Worm (Caenorhabditis elegans) whole organism, L4 larva: ENCODE data around the gene pqn-27.

ENCODE experiments used
- ama-1 ChIP-seq: fragments of 150-350 bp; optimal IDR thresholded peaks from 2 replicates; lab custom pipeline; 2014; ENCODE audit warnings: inconsistent platforms, mixed read lengths
- ces-1 ChIP-seq: fragments of 150-350 bp; sonication (generic microtip); optimal IDR thresholded peaks from 4 replicates; lab custom pipeline; 2014; ENCODE audit warnings: missing biosample characterization, missing genetic modification reagents, missing genetic modification characterization
- dve-1 ChIP-seq: sonication (generic microtip); optimal IDR thresholded peaks from 2 replicates; lab custom pipeline; 2017; ENCODE audit warnings: antibody characterized with exemption, mild to moderate bottlenecking, missing genetic modification characterization, missing compliant biosample characterization; ENCODE audit not compliant: insufficient read depth
- egl-27 ChIP-seq: sonication (generic microtip); optimal IDR thresholded peaks from 3 replicates; lab custom pipeline; 2017; ENCODE audit warnings: missing biosample characterization, missing genetic modification reagents, missing genetic modification characterization
- hlh-30 ChIP-seq: sonication (generic microtip); optimal IDR thresholded peaks from 2 replicates; lab custom pipeline; 2017; ENCODE audit warnings: antibody characterized with exemption, mild to moderate bottlenecking, missing genetic modification characterization, missing compliant biosample characterization; ENCODE audit not compliant: insufficient read depth
- nhr-237 ChIP-seq: sonication (generic microtip); optimal IDR thresholded peaks from 2 replicates; lab custom pipeline; 2017; ENCODE audit warnings: missing biosample characterization, missing genetic modification characterization
- nhr-25 ChIP-seq: sonication (generic microtip); optimal IDR thresholded peaks from 2 replicates; lab custom pipeline; 2017; ENCODE audit warnings: missing genetic modification characterization, mild to moderate bottlenecking, missing compliant biosample characterization, antibody characterized with exemption, moderate library complexity, borderline replicate concordance; ENCODE audit not compliant: insufficient read depth
- pqm-1 ChIP-seq: sonication (generic microtip); optimal IDR thresholded peaks from 2 replicates; lab custom pipeline; 2017; ENCODE audit warnings: missing biosample characterization, missing genetic modification characterization
- ztf-11 ChIP-seq: fragments of 150-350 bp; optimal IDR thresholded peaks from 2 replicates; lab custom pipeline; 2014; ENCODE audit warnings: missing biosample characterization, missing genetic modification characterization

- TF ChIP-seq ces-1 (GFP tag; lab: Kevin White, UChicago) (no peak), ama-1 (lab: Kevin White, UChicago) (no peak), hlh-30 (tag; lab: Kevin White, UChicago) (no peak), dve-1 (tag; lab: Kevin White, UChicago) (no peak), ztf-11 (no peak), egl-27 (no peak), nhr-25 (no peak), pqm-1 (tag; lab: Kevin White, UChicago) (no peak), nhr-237 (no peak)
These were observed 43.9 kb downstream of the pqn-27 start for ce11 chrII:13416552-13416951.
